Fruit fly (Drosophila melanogaster) whole organism, pupa: Measurements from ENCODE around the gene CG15019.
A peak's percentile ranks its signal among the peaks of the same experiment; 100 is the strongest.

Source experiments
- CG10348 ChIP-seq: fragments of 200-800 bp; sonication (Bioruptor generic); IDR thresholded peaks from 2 replicates; pipeline ENCODE4 v1.3.6; 2022; ENCODE audit warnings: missing biosample characterization, missing genetic modification characterization
- CG12605 ChIP-seq: fragments of 200-800 bp; sonication (Bioruptor generic); IDR thresholded peaks from 2 replicates; pipeline ENCODE4 v1.3.6; 2022; ENCODE audit warnings: missing biosample characterization, missing genetic modification characterization
- CG13204 ChIP-seq: fragments of 200-800 bp; sonication (Bioruptor generic); optimal IDR thresholded peaks from 2 replicates; lab custom pipeline; 2018; ENCODE audit warnings: missing biosample characterization, mild to moderate bottlenecking, missing genetic modification characterization, moderate library complexity
- CG14655 ChIP-seq: fragments of 200-800 bp; sonication (Bioruptor generic); optimal IDR thresholded peaks from 3 replicates; lab custom pipeline; 2017; ENCODE audit warnings: mild to moderate bottlenecking, missing biosample characterization, missing genetic modification reagents, missing genetic modification characterization
- CG15710 ChIP-seq: fragments of 200-800 bp; sonication (Bioruptor generic); optimal IDR thresholded peaks from 2 replicates; lab custom pipeline; 2018; ENCODE audit warnings: missing biosample characterization, mild to moderate bottlenecking, missing genetic modification characterization, moderate library complexity
- CG17806 ChIP-seq: fragments of 200-800 bp; sonication (Bioruptor generic); optimal IDR thresholded peaks from 2 replicates; lab custom pipeline; 2018; ENCODE audit warnings: missing biosample characterization, mild to moderate bottlenecking, missing genetic modification characterization, moderate library complexity
- CG32121 ChIP-seq: fragments of 200-800 bp; sonication (Bioruptor generic); IDR thresholded peaks from 2 replicates; pipeline ENCODE4 v1.3.6; 2022; ENCODE audit warnings: missing biosample characterization, missing genetic modification characterization
- CG34367 ChIP-seq: fragments of 200-800 bp; sonication (Bioruptor generic); optimal IDR thresholded peaks from 2 replicates; lab custom pipeline; 2018; ENCODE audit warnings: missing biosample characterization, mild to moderate bottlenecking, missing genetic modification characterization
- CG4496 ChIP-seq: fragments of 200-800 bp; sonication (Bioruptor generic); IDR thresholded peaks from 3 replicates; pipeline ENCODE4 v1.3.6; 2022; ENCODE audit warnings: missing biosample characterization, missing genetic modification characterization
- CG8159 ChIP-seq: fragments of 200-800 bp; sonication (Bioruptor generic); optimal IDR thresholded peaks from 3 replicates; lab custom pipeline; 2018; ENCODE audit warnings: missing biosample characterization, mild to moderate bottlenecking, missing genetic modification characterization, moderate library complexity
- CG8301 ChIP-seq: fragments of 200-800 bp; sonication (Bioruptor generic); optimal IDR thresholded peaks from 2 replicates; lab custom pipeline; 2018; ENCODE audit warnings: missing biosample characterization, mild to moderate bottlenecking, missing genetic modification characterization
- CG9948 ChIP-seq: fragments of 200-800 bp; sonication (Bioruptor generic); optimal IDR thresholded peaks from 2 replicates; lab custom pipeline; 2018; ENCODE audit warnings: missing biosample characterization, mild to moderate bottlenecking, missing genetic modification characterization, moderate library complexity
- D1 ChIP-seq: fragments of 200-800 bp; sonication (Bioruptor generic); optimal IDR thresholded peaks from 2 replicates; lab custom pipeline; 2018; ENCODE audit warnings: missing biosample characterization, mild to moderate bottlenecking, missing genetic modification characterization, moderate library complexity
- EcR ChIP-seq: fragments of 200-800 bp; sonication (Bioruptor generic); optimal IDR thresholded peaks from 3 replicates; lab custom pipeline; 2019; ENCODE audit warnings: missing biosample characterization, missing genetic modification characterization, mild to moderate bottlenecking, moderate library complexity, missing genetic modification reagents
- Ets98B ChIP-seq: fragments of 200-800 bp; sonication (Bioruptor generic); IDR thresholded peaks from 2 replicates; pipeline ENCODE4 v1.3.6; 2022; ENCODE audit warnings: missing biosample characterization, missing genetic modification characterization
- Pif1A ChIP-seq: fragments of 200-800 bp; sonication (Bioruptor generic); optimal IDR thresholded peaks from 3 replicates; lab custom pipeline; 2016; ENCODE audit warnings: missing biosample characterization, missing genetic modification characterization
- Pif1B ChIP-seq: fragments of 200-800 bp; sonication (Bioruptor generic); optimal IDR thresholded peaks from 3 replicates; lab custom pipeline; 2016; ENCODE audit warnings: missing biosample characterization, missing genetic modification characterization
- Snoo ChIP-seq: fragments of 200-800 bp; sonication (Bioruptor generic); optimal IDR thresholded peaks from 3 replicates; lab custom pipeline; 2017; ENCODE audit warnings: missing biosample characterization, mild to moderate bottlenecking, missing genetic modification characterization, inconsistent platforms
- fd96Ca ChIP-seq: fragments of 200-800 bp; sonication (Bioruptor generic); IDR thresholded peaks from 3 replicates; pipeline ENCODE4 v1.3.6; 2022; ENCODE audit warnings: missing biosample characterization, missing genetic modification characterization
- gl ChIP-seq: fragments of 200-800 bp; sonication (Bioruptor generic); optimal IDR thresholded peaks from 2 replicates; lab custom pipeline; 2018; ENCODE audit warnings: missing biosample characterization, mild to moderate bottlenecking, missing genetic modification characterization
- rn ChIP-seq: fragments of 200-800 bp; sonication (Bioruptor generic); IDR thresholded peaks from 2 replicates; pipeline ENCODE4 v1.3.6; 2022; ENCODE audit warnings: missing biosample characterization, missing genetic modification characterization

CG15019 gene

DNA sequence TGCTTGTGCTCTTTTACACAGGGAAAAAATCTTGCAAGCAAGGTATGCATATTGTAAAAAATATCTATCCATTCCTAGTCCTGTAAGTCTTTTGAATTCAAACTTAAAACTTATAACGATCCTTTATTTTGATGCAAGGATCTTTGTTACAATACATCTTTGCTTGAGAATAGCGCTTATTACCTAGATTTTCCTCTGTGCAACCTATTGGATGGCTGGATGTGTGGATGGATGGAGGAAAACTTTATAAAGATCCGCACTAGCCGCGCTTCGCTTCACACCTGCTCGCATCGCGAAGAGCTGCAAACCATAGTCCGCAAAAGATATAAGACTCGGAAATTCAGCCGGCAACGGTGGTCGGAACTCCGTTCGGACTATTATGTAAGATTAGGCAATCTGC is 15.5 kb upstream of the CG15019 start, which contains the start of gene CG15020:
TSS of gene CG15020 (plus strand) at position 301 of the 400 bp plus-strand sequence.
- TF ChIP-seq CG4496 (0 out of 3 replicates have a peak, but pooled peaks have one; percentile 10), CG14655 (GFP tag; lab: Kevin White, UChicago) (peak; percentile 56), gl (tag; lab: Kevin White, UChicago) (no peak), CG17806 (no peak), CG9948 (tag; lab: Kevin White, UChicago) (no peak)

DNA sequence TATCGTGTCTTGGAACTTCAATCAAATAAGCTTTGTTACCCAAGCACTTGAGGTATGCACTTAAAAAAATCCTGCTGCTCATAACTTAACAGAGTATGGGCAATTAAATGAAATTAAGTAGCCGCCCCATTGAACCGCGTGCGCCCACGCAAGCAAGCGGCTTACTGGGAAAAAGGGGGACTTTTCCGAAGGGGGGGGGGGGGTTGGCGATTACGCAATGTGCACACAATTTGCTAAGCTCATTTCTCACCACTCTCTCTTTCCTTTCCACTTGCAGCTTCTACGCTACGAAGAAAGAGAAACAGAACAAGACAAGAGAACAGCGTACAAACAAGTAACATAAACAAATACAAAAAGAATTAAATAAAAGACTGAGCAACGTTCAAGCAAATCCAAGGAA is 11.7 kb upstream of the CG15019 start:
- TF ChIP-seq CG15710 (tag; lab: Kevin White, UChicago) (no peak), fd96Ca (GFP tag; lab: Robert Waterston, UW) (peak; percentile 46; the same call in 1 of the 3 replicates)

DNA sequence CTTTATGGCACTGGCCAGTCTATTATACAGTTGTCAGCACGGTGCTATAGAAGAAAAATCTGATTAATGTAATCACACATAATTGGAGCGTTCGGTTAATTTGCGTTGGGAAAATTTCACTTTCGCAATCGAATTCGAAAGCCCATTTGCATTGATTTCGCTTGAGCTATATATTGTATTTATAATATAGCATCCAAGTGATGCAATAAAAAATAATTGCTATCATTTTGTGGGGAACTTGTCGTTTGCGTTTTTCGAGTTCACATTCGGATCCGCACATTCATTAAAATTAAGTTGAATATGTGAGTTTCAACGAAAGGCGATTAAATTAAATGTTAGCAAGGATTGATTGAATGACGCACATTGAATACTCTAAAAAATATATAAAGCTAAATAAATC is 11.2 kb upstream of the CG15019 start:
- TF ChIP-seq CG15710 (tag; lab: Kevin White, UChicago) (no peak), rn (GFP tag; lab: Robert Waterston, UW) (no peak), CG8301 (tag; lab: Kevin White, UChicago) (no peak), CG10348 (no peak), CG4496 (no peak), EcR (GFP tag; lab: Kevin White, UChicago) (no peak), CG32121 (no peak), CG9948 (tag; lab: Kevin White, UChicago) (no peak)

DNA sequence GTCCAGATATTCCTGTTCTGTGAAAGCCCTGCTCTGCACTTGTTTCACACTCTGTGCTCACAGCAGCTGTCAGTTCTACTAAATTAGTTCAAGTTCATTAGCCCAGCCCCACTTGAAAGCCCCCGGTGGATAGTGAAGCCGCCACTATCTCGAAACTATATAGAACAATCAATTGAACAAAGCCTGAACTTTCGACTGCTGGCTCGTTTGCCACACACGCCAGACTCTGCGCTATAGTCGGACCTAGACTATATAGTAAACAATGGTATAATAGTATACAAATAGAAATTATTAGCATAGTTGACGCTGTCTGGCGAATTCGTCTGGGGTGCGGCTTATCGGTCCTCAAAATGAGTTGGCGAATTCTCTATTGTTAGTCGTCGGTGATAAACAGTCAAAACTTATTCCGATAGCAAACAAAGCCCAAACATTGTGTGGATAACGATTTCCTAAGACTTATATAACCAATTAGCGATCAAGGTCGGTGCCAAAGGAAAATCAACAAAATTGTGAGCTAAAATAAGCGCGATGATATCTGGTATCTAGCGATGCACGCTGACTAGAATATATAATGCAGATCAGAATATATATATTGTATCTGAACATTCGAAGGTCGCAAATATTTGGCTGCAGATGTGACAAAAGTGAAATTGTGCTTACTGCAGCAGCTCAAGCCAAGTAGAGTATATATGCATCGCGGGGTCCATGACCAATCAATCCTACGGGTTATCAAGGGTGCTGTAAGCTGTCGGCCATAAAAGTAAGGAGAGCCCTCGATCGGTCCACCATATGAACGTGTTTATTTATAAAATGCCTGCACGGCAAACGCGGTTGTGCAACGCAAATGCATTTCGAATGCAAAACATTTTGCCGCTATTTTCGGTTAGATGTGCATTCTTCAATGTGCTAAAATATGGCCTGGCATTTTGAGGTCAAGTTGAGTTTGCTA is 9.7 kb upstream of the CG15019 start:
- TF ChIP-seq CG8159 (tag; lab: Kevin White, UChicago) (no peak), Ets98B (GFP tag; lab: Robert Waterston, UW) (no peak), gl (tag; lab: Kevin White, UChicago) (no peak), fd96Ca (GFP tag; lab: Robert Waterston, UW) (0 out of 3 replicates have a peak, but pooled peaks have one; percentile 14), EcR (GFP tag; lab: Kevin White, UChicago) (peak; percentile 60), CG14655 (GFP tag; lab: Kevin White, UChicago) (no peak), rn (GFP tag; lab: Robert Waterston, UW) (no peak)

DNA sequence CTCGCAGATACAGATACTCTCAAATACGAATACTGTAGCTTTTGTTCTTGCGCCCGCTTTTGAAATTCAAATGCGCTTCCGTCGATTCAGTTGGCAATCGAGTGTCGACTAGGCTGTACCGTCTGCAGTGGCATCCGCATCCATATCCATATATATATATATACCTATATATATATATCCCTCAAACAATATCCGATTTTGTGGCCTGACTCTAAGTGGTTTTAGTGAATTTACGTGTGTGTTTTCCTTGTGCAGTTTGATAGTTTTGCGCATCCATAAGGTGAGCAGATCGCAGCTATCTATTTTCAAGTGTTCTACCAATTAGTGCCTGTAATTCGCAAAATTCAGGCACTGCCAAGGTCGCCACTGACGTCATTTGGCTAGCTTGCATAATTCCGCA is 8.7 kb upstream of the CG15019 start:
- TF ChIP-seq rn (GFP tag; lab: Robert Waterston, UW) (no peak), Pif1B (GFP tag; lab: Kevin White, UChicago) (no peak), CG4496 (no peak), Pif1A (no peak), Snoo (no peak), EcR (GFP tag; lab: Kevin White, UChicago) (no peak), CG34367 (tag; lab: Kevin White, UChicago) (no peak), Ets98B (GFP tag; lab: Robert Waterston, UW) (no peak), D1 (tag; lab: Kevin White, UChicago) (no peak), CG9948 (tag; lab: Kevin White, UChicago) (no peak), CG15710 (tag; lab: Kevin White, UChicago) (no peak), CG14655 (GFP tag; lab: Kevin White, UChicago) (no peak), CG10348 (no peak)
- TF ChIP-seq, all 21 proteins: peak for 0

DNA sequence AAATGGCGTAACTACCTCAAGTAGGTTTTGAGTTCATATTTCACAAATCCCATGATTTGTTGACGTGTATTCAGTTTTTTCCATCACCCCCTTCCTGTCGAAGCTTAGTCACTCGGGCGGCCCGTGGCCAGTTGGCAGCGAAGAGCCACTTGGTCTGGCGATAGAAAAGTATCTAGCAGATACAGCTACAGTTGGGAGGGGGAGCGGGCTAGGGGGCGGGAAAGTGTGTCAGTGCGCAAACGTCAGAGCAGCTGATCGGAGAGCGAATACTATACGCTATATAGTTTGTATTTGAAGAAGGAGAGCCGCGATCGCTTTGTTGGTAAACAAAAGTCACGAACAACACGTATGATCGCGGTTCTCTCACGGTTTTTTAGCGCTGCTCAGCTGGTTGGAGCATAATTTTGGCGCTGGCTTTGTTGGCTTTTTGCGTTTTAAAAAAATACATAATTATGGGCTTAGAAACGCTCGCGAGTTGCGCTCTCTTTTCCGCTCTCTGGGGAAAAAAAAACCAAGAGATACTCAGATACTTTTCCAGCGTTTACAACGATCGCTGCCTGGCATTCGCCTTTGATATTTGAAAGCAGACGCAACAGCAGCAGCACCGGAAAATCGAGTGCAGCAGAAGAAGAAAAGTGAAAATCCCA is 8.1 kb upstream of the CG15019 start:
- peak; percentile 65 for TF ChIP-seq CG4496
- TF ChIP-seq CG34367 (tag; lab: Kevin White, UChicago): no peak
- TF ChIP-seq CG12605 (GFP tag; lab: Robert Waterston, UW): peak; percentile 73
- no peak for TF ChIP-seq Pif1A
- TF ChIP-seq EcR (GFP tag; lab: Kevin White, UChicago): no peak
- TF ChIP-seq CG15710 (tag; lab: Kevin White, UChicago): no peak
- TF ChIP-seq rn (GFP tag; lab: Robert Waterston, UW): no peak
- TF ChIP-seq CG10348: no peak
- no peak for TF ChIP-seq CG9948 (tag; lab: Kevin White, UChicago)
- TF ChIP-seq gl (tag; lab: Kevin White, UChicago): no peak
- no peak for TF ChIP-seq CG13204 (GFP tag; lab: Kevin White, UChicago)
- no peak for TF ChIP-seq CG17806
- TF ChIP-seq CG32121: peak; percentile 67; the same call in 1 of the 2 replicates
- peak; percentile 59 for TF ChIP-seq Ets98B (GFP tag; lab: Robert Waterston, UW)
- no peak for TF ChIP-seq D1 (tag; lab: Kevin White, UChicago)
- no peak for TF ChIP-seq CG8301 (tag; lab: Kevin White, UChicago)
- peak; percentile 63 for TF ChIP-seq fd96Ca (GFP tag; lab: Robert Waterston, UW)
- TF ChIP-seq Pif1B (GFP tag; lab: Kevin White, UChicago): no peak
- TF ChIP-seq Snoo: no peak
